Worm (Caenorhabditis elegans) whole organism, L4 larva: ENCODE measurements around the gene clec-85.
A peak's percentile ranks its signal among the peaks of the same experiment; 100 is the strongest.

Experiments
- F10B5.3 ChIP-seq: sonication (generic microtip); optimal IDR thresholded peaks from 2 replicates; lab custom pipeline; 2016; ENCODE audit warnings: mild to moderate bottlenecking, missing genetic modification characterization, missing compliant biosample characterization
- F37D6.2 ChIP-seq: sonication (generic microtip); optimal IDR thresholded peaks from 2 replicates; lab custom pipeline; 2016; ENCODE audit warnings: mild to moderate bottlenecking, missing genetic modification characterization, missing compliant biosample characterization
- F44E2.7 ChIP-seq: fragments of 200-800 bp; sonication (Bioruptor generic); IDR thresholded peaks from 2 replicates; pipeline ENCODE4 v2.1.2; 2022; ENCODE audit warnings: missing genetic modification characterization, missing compliant biosample characterization
- T26A8.4 ChIP-seq: fragments of 200-800 bp; sonication (Bioruptor generic); IDR thresholded peaks from 2 replicates; pipeline ENCODE4 v1.3.6; 2022; ENCODE audit warnings: missing genetic modification characterization, missing compliant biosample characterization
- Y48G9A.11 ChIP-seq: fragments of 200-800 bp; sonication (Bioruptor generic); IDR thresholded peaks from 2 replicates; pipeline ENCODE4 v1.3.6; 2022; ENCODE audit warnings: missing genetic modification reagents, missing genetic modification characterization, missing compliant biosample characterization
- Y5F2A.4 ChIP-seq: fragments of 200-800 bp; sonication (Bioruptor generic); optimal IDR thresholded peaks from 2 replicates; lab custom pipeline; 2018; ENCODE audit warnings: mild to moderate bottlenecking, missing genetic modification characterization, missing compliant biosample characterization
- ZK337.2 ChIP-seq: fragments of 200-800 bp; sonication (Bioruptor generic); IDR thresholded peaks from 2 replicates; pipeline ENCODE4 v1.3.6; 2022; ENCODE audit warnings: missing genetic modification reagents, missing genetic modification characterization, missing compliant biosample characterization
- aha-1 ChIP-seq: fragments of 150-350 bp; peaks from one replicate; lab custom pipeline; 2014; ENCODE audit warnings: missing biosample characterization, missing genetic modification characterization
- ama-1 ChIP-seq: fragments of 150-350 bp; optimal IDR thresholded peaks from 2 replicates; lab custom pipeline; 2014; ENCODE audit warnings: inconsistent platforms, mixed read lengths
- attf-4 ChIP-seq: sonication (generic microtip); optimal IDR thresholded peaks from 3 replicates; lab custom pipeline; 2017; ENCODE audit warnings: missing biosample characterization, missing genetic modification characterization
- ceh-62 ChIP-seq: sonication (generic microtip); optimal IDR thresholded peaks from 2 replicates; lab custom pipeline; 2017; ENCODE audit warnings: missing biosample characterization, missing genetic modification characterization
- ceh-82 ChIP-seq: sonication (generic microtip); optimal IDR thresholded peaks from 2 replicates; lab custom pipeline; 2017; ENCODE audit warnings: missing biosample characterization, missing genetic modification characterization
- daf-16 ChIP-seq, 3 experiments: sonication (generic microtip); optimal IDR thresholded peaks; 2 replicates each; lab custom pipeline; 2016 to 2017; ENCODE audit warnings: missing genetic modification characterization in 3 of 3, missing genetic modification reagents in 3 of 3, mild to moderate bottlenecking in 2 of 3, missing compliant biosample characterization in 2 of 3, missing biosample characterization in 1 of 3, moderate library complexity in 1 of 3
- dmd-6 ChIP-seq: fragments of 200-800 bp; sonication (Bioruptor generic); IDR thresholded peaks from 2 replicates; pipeline ENCODE4 v1.3.6; 2022; ENCODE audit warnings: missing genetic modification reagents, missing genetic modification characterization, missing compliant biosample characterization
- dmd-9 ChIP-seq: fragments of 200-800 bp; sonication (Bioruptor generic); IDR thresholded peaks from 2 replicates; pipeline ENCODE4 v1.3.6; 2022; ENCODE audit warnings: missing genetic modification reagents, missing genetic modification characterization, missing compliant biosample characterization
- duxl-1 ChIP-seq: sonication (generic microtip); optimal IDR thresholded peaks from 2 replicates; lab custom pipeline; 2016; ENCODE audit warnings: mild to moderate bottlenecking, missing genetic modification characterization, moderate library complexity, missing compliant biosample characterization; ENCODE audit not compliant: poor library complexity
- dve-1 ChIP-seq: sonication (generic microtip); optimal IDR thresholded peaks from 2 replicates; lab custom pipeline; 2017; ENCODE audit warnings: antibody characterized with exemption, mild to moderate bottlenecking, missing genetic modification characterization, missing compliant biosample characterization; ENCODE audit not compliant: insufficient read depth
- egl-43 ChIP-seq: fragments of 200-800 bp; sonication (Bioruptor generic); IDR thresholded peaks from 2 replicates; pipeline ENCODE4 v1.3.6; 2022; ENCODE audit warnings: missing genetic modification reagents, missing genetic modification characterization, missing compliant biosample characterization
- hlh-11 ChIP-seq: fragments of 200-800 bp; sonication (Bioruptor generic); optimal IDR thresholded peaks from 2 replicates; lab custom pipeline; 2018; ENCODE audit warnings: mild to moderate bottlenecking, missing genetic modification characterization, missing compliant biosample characterization
- jun-1 ChIP-seq: fragments of 150-350 bp; optimal IDR thresholded peaks from 2 replicates; lab custom pipeline; 2014; ENCODE audit warnings: missing biosample characterization, missing genetic modification reagents, missing genetic modification characterization
- lim-7 ChIP-seq: fragments of 200-800 bp; sonication (Bioruptor generic); IDR thresholded peaks from 2 replicates; pipeline ENCODE4 v1.3.6; 2022; ENCODE audit warnings: missing genetic modification characterization, missing compliant biosample characterization
- lin-29 ChIP-seq: fragments of 200-800 bp; sonication (Bioruptor generic); IDR thresholded peaks from 2 replicates; pipeline ENCODE4 v1.3.6; 2022; ENCODE audit warnings: missing genetic modification reagents, missing genetic modification characterization, missing compliant biosample characterization
- lir-3 ChIP-seq: sonication (generic microtip); optimal IDR thresholded peaks from 2 replicates; lab custom pipeline; 2016; ENCODE audit warnings: mild to moderate bottlenecking, missing genetic modification characterization, missing compliant biosample characterization
- lsy-2 ChIP-seq, 2 experiments: fragments of 150-350 bp in 1 of 2; sonication (generic microtip) in 1 of 2; optimal IDR thresholded peaks; 2 replicates each; lab custom pipeline; 2014 to 2017; ENCODE audit warnings: missing biosample characterization in 2 of 2, missing genetic modification characterization in 2 of 2
- madf-5 ChIP-seq, 2 experiments: fragments of 200-800 bp; sonication (Bioruptor generic); IDR thresholded peaks; 2 replicates each; pipeline ENCODE4 v1.3.6; 2022; ENCODE audit warnings: missing compliant biosample characterization in 2 of 2, missing genetic modification characterization in 2 of 2
- madf-9 ChIP-seq: fragments of 200-800 bp; sonication (Bioruptor generic); conservative IDR thresholded peaks from 2 replicates; pipeline ENCODE4 v1.3.6; 2022; ENCODE audit warnings: missing genetic modification reagents, missing genetic modification characterization, missing compliant biosample characterization
- mdl-1 ChIP-seq, 2 experiments: fragments of 150-350 bp in 1 of 2; sonication (generic microtip) in 1 of 2; optimal IDR thresholded peaks; 2 replicates each; lab custom pipeline; 2014 to 2017; ENCODE audit warnings: missing biosample characterization in 2 of 2, missing genetic modification characterization in 2 of 2
- mep-1 ChIP-seq: fragments of 150-350 bp; sonication (generic microtip); optimal IDR thresholded peaks from 3 replicates; lab custom pipeline; 2014; ENCODE audit warnings: missing biosample characterization, missing genetic modification characterization
- mes-2 ChIP-seq: sonication (generic microtip); optimal IDR thresholded peaks from 2 replicates; lab custom pipeline; 2016; ENCODE audit warnings: missing genotype, mild to moderate bottlenecking, missing genetic modification characterization, missing compliant biosample characterization; ENCODE audit not compliant: poor library complexity, severe bottlenecking
- mxl-2 ChIP-seq: fragments of 200-800 bp; sonication (Bioruptor generic); conservative IDR thresholded peaks from 2 replicates; pipeline ENCODE4 v1.3.6; 2022; ENCODE audit warnings: missing genetic modification reagents, missing genetic modification characterization, missing compliant biosample characterization
- mxl-3 ChIP-seq: fragments of 200-800 bp; sonication (Bioruptor generic); optimal IDR thresholded peaks from 2 replicates; lab custom pipeline; 2018; ENCODE audit warnings: mild to moderate bottlenecking, missing genetic modification characterization, missing compliant biosample characterization
- nhr-102 ChIP-seq: sonication (generic microtip); optimal IDR thresholded peaks from 2 replicates; lab custom pipeline; 2016; ENCODE audit warnings: mild to moderate bottlenecking, missing genetic modification characterization, moderate library complexity, missing compliant biosample characterization
- nhr-11 ChIP-seq: fragments of 150-350 bp; optimal IDR thresholded peaks from 2 replicates; lab custom pipeline; 2014; ENCODE audit warnings: missing biosample characterization, missing genetic modification characterization
- nhr-28 ChIP-seq: fragments of 150-350 bp; optimal IDR thresholded peaks from 2 replicates; lab custom pipeline; 2014; ENCODE audit warnings: missing biosample characterization, missing genetic modification characterization
- nhr-48 ChIP-seq: sonication (generic microtip); optimal IDR thresholded peaks from 2 replicates; lab custom pipeline; 2016; ENCODE audit warnings: mild to moderate bottlenecking, missing genetic modification characterization, missing compliant biosample characterization
- nhr-77 ChIP-seq: fragments of 150-350 bp; optimal IDR thresholded peaks from 2 replicates; lab custom pipeline; 2014; ENCODE audit warnings: missing biosample characterization, missing genetic modification characterization
- pqm-1 ChIP-seq: sonication (generic microtip); optimal IDR thresholded peaks from 2 replicates; lab custom pipeline; 2017; ENCODE audit warnings: missing biosample characterization, missing genetic modification characterization
- set-16 ChIP-seq: fragments of 200-800 bp; sonication (Bioruptor generic); IDR thresholded peaks from 2 replicates; pipeline ENCODE4 v1.3.6; 2022; ENCODE audit warnings: missing genetic modification reagents, missing genetic modification characterization, missing compliant biosample characterization
- snpc-1.2 ChIP-seq: fragments of 200-800 bp; sonication (Bioruptor generic); IDR thresholded peaks from 2 replicates; pipeline ENCODE4 v1.3.6; 2022; ENCODE audit warnings: missing genetic modification reagents, missing genetic modification characterization, missing compliant biosample characterization
- unc-39 ChIP-seq: sonication (generic microtip); optimal IDR thresholded peaks from 2 replicates; lab custom pipeline; 2017; ENCODE audit warnings: missing biosample characterization, missing genetic modification characterization
- zip-11 ChIP-seq: fragments of 200-800 bp; sonication (Bioruptor generic); IDR thresholded peaks from 2 replicates; pipeline ENCODE4 v1.3.6; 2022; ENCODE audit warnings: missing genetic modification characterization, missing compliant biosample characterization
- zip-2 ChIP-seq: fragments of 150-350 bp; optimal IDR thresholded peaks from 2 replicates; lab custom pipeline; 2014; ENCODE audit warnings: missing biosample characterization, missing genetic modification characterization

The clec-85 gene

ce11 chrIV:2846264-2846663 is 4.4 kb upstream of the clec-85 start, which contains the start of gene Y54G2A.40 (continued):
- TF ChIP-seq madf-5 (GFP tag; IDR thresholded peaks at IDR 0.05; lab: Robert Waterston, UW) = no peak
- peak; percentile 14 for TF ChIP-seq mep-1 (tag; lab: Kevin White, UChicago)

ce11 chrIV:2849269-2849668 is 1.4 kb upstream of the clec-85 start:
- TF ChIP-seq snpc-1.2 (GFP tag; lab: Robert Waterston, UW) (peak; percentile 31; the same call in 1 of the 2 replicates), egl-43 (0 out of 2 replicates have a peak, but pooled peaks have one; percentile 27), set-16 (GFP tag; lab: Robert Waterston, UW) (peak; percentile 77), daf-16 (GFP tag; optimal IDR thresholded peaks at IDR 0.05; lab: Kevin White, UChicago) (no peak), daf-16 (tag; optimal IDR thresholded peaks at IDR 0.05; lab: Kevin White, UChicago) (no peak)

- TF ChIP-seq aha-1 (peak; percentile 91), mxl-3 (GFP tag; lab: Kevin White, UChicago) (no peak)
These were observed 939 bp downstream of the clec-85 start for ce11 chrIV:2851625-2852024.

ce11 chrIV:2853164-2853563 is 2.5 kb downstream of the clec-85 start, which contains the start of gene Y54G2A.49:
Y54G2A.49 (minus strand) TSS chrIV:2853264.
- no peak for TF ChIP-seq mxl-3 (GFP tag; lab: Kevin White, UChicago)
- TF ChIP-seq F10B5.3 (tag; lab: Kevin White, UChicago) = no peak
- TF ChIP-seq F37D6.2 (tag; lab: Kevin White, UChicago) = no peak
- no peak for TF ChIP-seq hlh-11
- no peak for TF ChIP-seq lin-29 (GFP tag; lab: Robert Waterston, UW)
- no peak for TF ChIP-seq T26A8.4 (GFP tag; lab: Robert Waterston, UW)
- no peak for TF ChIP-seq ama-1 (lab: Kevin White, UChicago)
- no peak for TF ChIP-seq dmd-9 (GFP tag; lab: Robert Waterston, UW)
- no peak for TF ChIP-seq lir-3

- no peak for TF ChIP-seq ceh-82 (tag; lab: Kevin White, UChicago)
- no peak for TF ChIP-seq zip-11 (GFP tag; lab: Robert Waterston, UW)
- TF ChIP-seq dmd-6 = peak; percentile 67
- no peak for TF ChIP-seq F44E2.7 (GFP tag; lab: Robert Waterston, UW)
- no peak for TF ChIP-seq nhr-48 (tag; lab: Kevin White, UChicago)
- TF ChIP-seq pqm-1 (tag; lab: Kevin White, UChicago) = peak; percentile 27
- no peak for TF ChIP-seq lim-7 (GFP tag; lab: Robert Waterston, UW)
- TF ChIP-seq egl-43 = no peak
- TF ChIP-seq hlh-11 = peak; percentile 43
- no peak for TF ChIP-seq madf-9 (GFP tag; lab: Robert Waterston, UW)
- no peak for TF ChIP-seq nhr-102 (tag; lab: Kevin White, UChicago)
- TF ChIP-seq mxl-3 (GFP tag; lab: Kevin White, UChicago) = no peak
- no peak for TF ChIP-seq unc-39
- TF ChIP-seq Y48G9A.11 = no peak
- TF ChIP-seq duxl-1 (tag; lab: Kevin White, UChicago) = no peak
- no peak for TF ChIP-seq mdl-1 (tag; optimal IDR thresholded peaks at IDR 0.05; lab: Kevin White, UChicago)
- TF ChIP-seq attf-4 (tag; lab: Kevin White, UChicago) = no peak
- no peak for TF ChIP-seq daf-16 (GFP tag; optimal IDR thresholded peaks at IDR 0.05; lab: Kevin White, UChicago)
- peak; percentile 80 for TF ChIP-seq daf-16 (tag; optimal IDR thresholded peaks at IDR 0.05; lab: Kevin White, UChicago)
- no peak for TF ChIP-seq ceh-62 (tag; lab: Kevin White, UChicago)
- no peak for TF ChIP-seq jun-1
- TF ChIP-seq nhr-77 (tag; lab: Kevin White, UChicago) = no peak
- TF ChIP-seq mes-2 (tag; lab: Kevin White, UChicago) = no peak
- no peak for TF ChIP-seq dmd-9 (GFP tag; lab: Robert Waterston, UW)
- no peak for TF ChIP-seq lin-29 (GFP tag; lab: Robert Waterston, UW)
- TF ChIP-seq lsy-2 (tag; optimal IDR thresholded peaks at IDR 0.05; lab: Kevin White, UChicago) = no peak
- TF ChIP-seq zip-2 (tag; lab: Kevin White, UChicago) = no peak
- no peak for TF ChIP-seq mxl-2 (GFP tag; lab: Robert Waterston, UW)
- no peak for TF ChIP-seq T26A8.4 (GFP tag; lab: Robert Waterston, UW)
- no peak for TF ChIP-seq nhr-11
- peak; percentile 27 for TF ChIP-seq dve-1
- TF ChIP-seq nhr-28 (tag; lab: Kevin White, UChicago) = peak; percentile 27
- TF ChIP-seq Y5F2A.4 (GFP tag; lab: Kevin White, UChicago) = no peak
- TF ChIP-seq ZK337.2 (GFP tag; lab: Robert Waterston, UW) = no peak
These were observed 3.5 kb downstream of the clec-85 start for ce11 chrIV:2854161-2854560.
